Worm (Caenorhabditis elegans) whole organism, dauer: ENCODE results near the gene ZK971.1.
"Not testable (repeated sequence)": the region's sequence is repeated elsewhere in the genome, so short reads cannot be mapped to it uniquely, and the experiment has no call there.

Experiments
- unc-62 ChIP-seq: sonication (generic microtip); optimal IDR thresholded peaks from 2 replicates; lab custom pipeline; 2017; ENCODE audit warnings: missing biosample characterization, missing genetic modification reagents, missing genetic modification characterization

The ZK971.1 gene

ce11 chrII:10283145-10283544 is 3.7 kb upstream of the ZK971.1 start:
- TF ChIP-seq unc-62 (GFP tag; lab: Kevin White, UChicago) = no peak

DNA sequence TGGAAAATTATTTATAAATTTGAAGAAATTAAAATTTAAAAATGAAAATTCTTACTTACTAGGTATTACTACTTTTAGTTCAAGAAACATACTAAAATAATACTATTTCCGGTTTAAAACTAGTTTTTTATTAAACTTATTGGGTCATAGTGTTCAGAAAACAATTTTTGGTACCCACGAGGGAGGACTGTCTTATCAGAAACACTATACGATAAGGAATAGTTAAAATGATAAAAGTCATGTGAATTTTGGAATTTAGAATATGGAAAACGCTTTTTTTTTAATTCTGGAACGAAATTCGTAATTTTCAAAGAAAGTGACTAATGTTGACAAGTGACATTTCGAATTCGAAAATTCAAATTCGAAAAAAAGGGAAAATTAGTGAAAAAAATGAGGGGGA is 2.2 kb upstream of the ZK971.1 start:
- no peak for TF ChIP-seq unc-62 (GFP tag; lab: Kevin White, UChicago)

DNA sequence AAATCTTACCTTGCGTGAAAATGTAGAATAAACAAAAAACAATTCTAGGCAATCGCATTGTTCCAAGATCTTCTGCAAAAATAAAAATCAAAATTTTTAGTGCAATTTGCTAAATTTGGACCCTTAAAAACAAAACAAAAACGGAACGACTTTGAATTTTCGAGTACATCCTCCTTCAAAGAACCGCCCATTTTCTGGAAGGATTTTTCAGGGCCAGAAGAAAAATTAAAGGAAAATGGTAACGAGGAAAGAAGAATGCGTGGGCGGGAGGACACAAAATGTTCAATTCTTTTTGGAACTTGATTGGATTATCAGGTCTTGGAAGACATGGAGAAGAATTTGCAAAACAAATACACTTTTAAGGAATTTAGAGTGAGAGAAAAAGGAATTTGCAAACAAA is 8.4 kb downstream of the ZK971.1 start, which contains the start of gene F54B3.4:
Gene F54B3.4, minus strand, starts transcription at position 101 of the 400 bp plus-strand sequence.
- no peak for TF ChIP-seq unc-62 (GFP tag; lab: Kevin White, UChicago)

ce11 chrII:10270052-10270451 is 9.4 kb downstream of the ZK971.1 start, which contains the start of gene F54B3.2:
TSS of gene F54B3.2 (minus strand) at chrII:10270152.
- no peak for TF ChIP-seq unc-62 (GFP tag; lab: Kevin White, UChicago)

ce11 chrII:10261261-10261660 is 18.2 kb downstream of the ZK971.1 start:
- no peak for TF ChIP-seq unc-62 (GFP tag; lab: Kevin White, UChicago)

DNA sequence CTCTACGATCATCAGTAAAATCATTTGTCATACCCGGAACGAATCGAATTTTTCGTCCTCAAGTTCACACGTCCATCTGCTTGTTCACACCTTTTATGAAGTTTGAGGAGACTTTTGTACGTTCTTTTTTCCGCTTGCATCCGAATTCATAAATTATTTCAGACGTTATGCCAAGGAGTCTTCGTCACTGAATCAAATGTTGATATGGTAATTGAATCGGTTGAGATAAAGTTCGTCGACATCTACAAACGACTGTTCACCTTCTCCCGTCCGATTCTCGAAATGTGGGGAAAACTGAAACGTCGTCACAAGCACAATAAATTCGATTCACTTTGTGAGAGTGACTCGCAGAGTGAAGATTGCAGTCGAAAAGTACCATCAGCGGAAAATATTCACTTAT is 27.4 kb downstream of the ZK971.1 start:
- TF ChIP-seq unc-62 (GFP tag; lab: Kevin White, UChicago) = no peak

DNA sequence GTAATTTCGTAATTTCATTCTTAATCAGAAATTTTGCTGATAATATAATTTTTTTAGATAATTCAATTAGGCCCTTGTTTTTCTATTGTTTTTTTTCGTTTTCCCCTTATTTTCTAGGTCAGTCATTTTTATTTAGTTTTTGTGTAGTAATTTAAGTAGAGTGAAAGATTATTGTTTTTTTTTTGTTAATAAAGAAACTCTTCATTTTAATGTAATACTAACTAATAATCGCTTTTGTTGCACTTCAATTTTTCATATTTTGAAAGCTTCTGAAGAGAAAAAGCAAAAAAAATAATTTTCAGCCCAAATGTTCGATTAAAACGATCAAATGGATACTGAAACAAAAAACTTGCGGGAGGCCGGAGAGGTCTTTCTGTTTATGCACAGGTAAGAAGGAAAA is 28.5 kb downstream of the ZK971.1 start, which contains the start of gene F54B3.1:
Gene F54B3.1, plus strand, starts transcription at position 301 of the 400 bp plus-strand sequence.
- no peak for TF ChIP-seq unc-62 (GFP tag; lab: Kevin White, UChicago)

DNA sequence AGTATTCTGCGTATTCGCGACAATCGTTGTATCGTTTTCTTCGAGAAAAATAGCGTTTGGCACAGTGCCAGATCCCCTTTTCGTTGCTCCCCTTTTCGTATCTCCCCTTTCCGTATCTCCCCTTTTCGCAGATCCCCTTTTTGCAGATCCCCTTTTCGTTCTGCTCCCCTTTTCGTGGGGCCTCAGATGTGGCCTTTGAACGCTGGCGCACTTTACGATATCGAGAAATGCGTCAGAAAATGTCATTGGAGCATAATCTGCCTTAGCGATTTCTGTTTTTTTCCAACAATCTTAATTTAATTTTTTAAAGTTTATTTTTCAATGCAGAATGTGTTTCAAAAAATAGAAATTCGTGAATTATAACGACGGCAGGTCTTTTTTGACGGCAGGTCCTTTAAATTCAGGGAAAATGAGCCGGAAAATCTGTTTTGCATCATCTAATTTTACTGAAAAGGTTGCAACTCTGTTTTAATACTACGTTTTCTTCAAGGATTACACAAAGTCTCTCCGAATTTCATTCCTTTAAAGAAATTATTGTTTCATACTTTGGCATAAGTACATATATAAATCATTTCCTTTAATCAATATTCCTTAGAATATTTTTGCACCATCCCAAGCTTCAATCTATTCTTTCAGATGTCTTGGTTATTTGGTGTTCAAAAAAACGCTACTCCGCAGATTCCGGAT is 31.0 kb downstream of the ZK971.1 start, which contains the start of gene atad-3:
Gene atad-3, plus strand, starts transcription at position 637 of the 687 bp plus-strand sequence.
- no peak for TF ChIP-seq unc-62 (GFP tag; lab: Kevin White, UChicago)

ce11 chrII:10247594-10248283 is 31.7 kb downstream of the ZK971.1 start, which contains the start of gene nrde-2:
TSS of gene nrde-2 (minus strand) at chrII:10247638.
- TF ChIP-seq unc-62 (GFP tag; lab: Kevin White, UChicago) = not testable (repeated sequence)

DNA sequence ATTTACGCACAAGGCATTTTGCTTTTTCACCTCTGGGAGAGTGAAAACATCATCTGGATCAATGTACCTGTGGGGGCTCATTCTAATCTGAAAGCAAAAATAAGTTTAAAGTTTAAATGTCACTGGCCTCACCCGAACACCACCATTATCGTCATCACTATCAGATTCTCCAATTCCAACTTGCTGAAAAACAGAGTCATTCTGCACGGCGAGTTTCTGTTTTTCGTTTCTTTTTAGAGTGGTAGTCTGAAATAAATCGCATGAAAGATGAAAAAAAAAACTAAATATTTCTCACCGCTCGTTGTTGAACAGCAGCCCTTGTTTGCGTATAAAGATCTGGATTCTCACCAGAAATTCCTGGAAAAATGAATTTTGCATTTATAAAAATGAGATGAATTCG is 32.3 kb downstream of the ZK971.1 start:
- no peak for TF ChIP-seq unc-62 (GFP tag; lab: Kevin White, UChicago)

ce11 chrII:10245612-10246011 is 33.8 kb downstream of the ZK971.1 start:
- no peak for TF ChIP-seq unc-62 (GFP tag; lab: Kevin White, UChicago)

- TF ChIP-seq unc-62 (GFP tag; lab: Kevin White, UChicago) = no peak
These were observed 37.2 kb downstream of the ZK971.1 start, which contains the start of gene mrps-14 for ce11 chrII:10242294-10242693. TSS of gene mrps-14 (minus strand) at chrII:10242490.

DNA sequence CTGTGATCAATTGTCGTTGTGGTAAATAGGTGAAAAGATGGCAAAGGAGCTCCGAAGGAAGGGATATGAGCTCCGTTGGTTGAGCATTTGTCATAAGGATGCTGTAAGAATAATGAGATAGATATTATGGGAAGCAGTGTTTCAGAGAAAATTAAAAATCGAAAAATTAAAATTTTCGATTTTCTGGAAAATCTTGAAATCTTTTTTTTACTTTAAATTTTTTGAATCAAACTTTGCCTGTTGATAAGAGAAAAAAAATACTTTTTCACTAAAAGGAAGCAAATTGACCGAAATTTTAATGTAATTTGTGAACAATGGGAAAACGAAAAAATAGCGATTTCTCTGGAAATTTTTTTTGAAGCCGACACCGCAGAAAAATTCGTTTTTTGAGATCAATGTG is 39.9 kb downstream of the ZK971.1 start, which contains the start of gene mec-15:
Gene mec-15, minus strand, starts transcription at position 101 of the 400 bp plus-strand sequence.
- TF ChIP-seq unc-62 (GFP tag; lab: Kevin White, UChicago) = no peak

DNA sequence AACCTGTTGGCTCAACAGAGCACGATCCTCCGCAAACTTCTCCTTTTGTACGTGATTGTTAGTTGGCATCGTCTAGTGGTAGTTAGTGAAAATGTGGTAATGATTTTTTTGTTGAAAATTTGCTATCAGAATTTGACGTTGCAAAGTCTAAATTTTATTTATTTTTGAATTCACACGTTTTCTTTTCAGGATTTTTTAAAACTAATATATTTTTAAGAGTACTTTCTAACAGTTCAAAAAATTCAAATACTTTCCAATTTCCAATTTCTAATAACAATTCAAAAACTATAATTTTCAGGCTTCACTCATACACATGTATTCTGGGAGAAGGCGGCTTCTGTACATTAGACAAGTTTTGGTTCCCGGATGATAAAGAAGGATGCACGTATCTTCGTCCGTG is 45.1 kb downstream of the ZK971.1 start, which contains the start of gene ubxn-5:
Gene ubxn-5, minus strand, starts transcription at position 101 of the 400 bp plus-strand sequence.
- no peak for TF ChIP-seq unc-62 (GFP tag; lab: Kevin White, UChicago)

- no peak for TF ChIP-seq unc-62 (GFP tag; lab: Kevin White, UChicago)
These were observed 47.6 kb downstream of the ZK971.1 start for ce11 chrII:10231874-10232273.

- TF ChIP-seq unc-62 (GFP tag; lab: Kevin White, UChicago) = no peak
These were observed 48.5 kb downstream of the ZK971.1 start, which contains the start of gene T01E8.8 for ce11 chrII:10230972-10231371. TSS of gene T01E8.8 (plus strand) at chrII:10231272.
